Worm (Caenorhabditis elegans): ENCODE results near the gene lin-12.

- TF ChIP-seq klf-2 (GFP tag; conservative IDR thresholded peaks at IDR 0.05) (no peak), med-1 (GFP tag; optimal IDR thresholded peaks at IDR 0.05; ENCODE audit: insufficient read depth) (no peak), flt-1 (GFP tag; IDR thresholded peaks at IDR 0.05) (no peak), tab-1 (GFP tag; IDR thresholded peaks at IDR 0.05) (no peak), ztf-29 (GFP tag; IDR thresholded peaks at IDR 0.05) (no peak), ztf-23 (GFP tag; IDR thresholded peaks at IDR 0.05) (no peak)
These were observed 20.1 kb downstream of the lin-12 start for ce11 chrIII:9051119-9051597.

Data from whole organism, midembryonic.